Worm (Caenorhabditis elegans): Measurements from ENCODE around the gene scl-23.

- TF ChIP-seq lin-13 (GFP tag; optimal IDR thresholded peaks at IDR 0.05), result no peak
- no peak for TF ChIP-seq Y116A8C.19 (tag; optimal IDR thresholded peaks at IDR 0.05; ENCODE audit: borderline replicate concordance)
- no peak for TF ChIP-seq ama-1 (optimal IDR thresholded peaks at IDR 0.05)
- TF ChIP-seq unc-62 (GFP tag; optimal IDR thresholded peaks at IDR 0.05), result no peak
- TF ChIP-seq efl-1 (optimal IDR thresholded peaks at IDR 0.05), result no peak
- no peak for TF ChIP-seq efl-1 (GFP tag; optimal IDR thresholded peaks at IDR 0.05 in 1 of 2)
- TF ChIP-seq C34B4.2 (tag; optimal IDR thresholded peaks at IDR 0.05), result no peak
- no peak for TF ChIP-seq skn-1 (tag; optimal IDR thresholded peaks at IDR 0.05)
- no peak for TF ChIP-seq lsy-2 (tag; optimal IDR thresholded peaks at IDR 0.05)
These were observed 1.8 kb upstream of the scl-23 start, which contains the start of gene tpa-1 for ce11 chrIV:91680-92079.
